Fruit fly (Drosophila melanogaster) whole organism, embryonic: ENCODE measurements around the gene CG17202.
A peak's percentile ranks its signal among the peaks of the same experiment; 100 is the strongest.

Experiments used
- Abd-B ChIP-seq: fragments of 200-800 bp; sonication (Bioruptor generic); optimal IDR thresholded peaks from 2 replicates; lab custom pipeline; 2018; ENCODE audit warnings: missing biosample characterization, mild to moderate bottlenecking, missing genetic modification characterization, moderate library complexity
- CG10209 ChIP-seq: fragments of 200-800 bp; sonication (Bioruptor generic); optimal IDR thresholded peaks from 3 replicates; lab custom pipeline; 2017; ENCODE audit warnings: missing biosample characterization, mild to moderate bottlenecking, missing genetic modification characterization, missing genetic modification reagents
- CG11560 ChIP-seq: fragments of 200-800 bp; sonication (Bioruptor generic); IDR thresholded peaks from 3 replicates; pipeline ENCODE4 v1.3.6; 2022; ENCODE audit warnings: missing biosample characterization, missing genetic modification characterization
- CG12071 ChIP-seq: fragments of 200-800 bp; sonication (Bioruptor generic); optimal IDR thresholded peaks from 3 replicates; lab custom pipeline; 2018; ENCODE audit warnings: missing biosample characterization, mild to moderate bottlenecking, missing genetic modification characterization
- CG12236 ChIP-seq: fragments of 200-800 bp; sonication (Bioruptor generic); optimal IDR thresholded peaks from 2 replicates; lab custom pipeline; 2016; ENCODE audit warnings: missing biosample characterization, missing genetic modification characterization
- CG13775 ChIP-seq: fragments of 200-800 bp; sonication (Bioruptor generic); optimal IDR thresholded peaks from 3 replicates; lab custom pipeline; 2017; ENCODE audit warnings: missing biosample characterization, mild to moderate bottlenecking, missing genetic modification characterization
- CG1529 ChIP-seq: fragments of 200-800 bp; sonication (Bioruptor generic); optimal IDR thresholded peaks from 3 replicates; lab custom pipeline; 2018; ENCODE audit warnings: missing biosample characterization, missing genetic modification characterization
- CG15696 ChIP-seq: fragments of 200-800 bp; sonication (Bioruptor generic); optimal IDR thresholded peaks from 2 replicates; lab custom pipeline; 2019; ENCODE audit warnings: missing biosample characterization, mild to moderate bottlenecking, missing genetic modification characterization, moderate library complexity
- CG16815 ChIP-seq: fragments of 200-800 bp; sonication (Bioruptor generic); optimal IDR thresholded peaks from 3 replicates; lab custom pipeline; 2017; ENCODE audit warnings: missing biosample characterization, mild to moderate bottlenecking, missing genetic modification characterization
- CG1832 ChIP-seq: fragments of 200-800 bp; sonication (Bioruptor generic); optimal IDR thresholded peaks from 2 replicates; lab custom pipeline; 2017; ENCODE audit warnings: missing biosample characterization, mild to moderate bottlenecking, missing genetic modification characterization, inconsistent platforms
- CG2116 ChIP-seq: fragments of 200-800 bp; sonication (Bioruptor generic); optimal IDR thresholded peaks from 3 replicates; lab custom pipeline; 2018; ENCODE audit warnings: missing biosample characterization, mild to moderate bottlenecking, missing genetic modification characterization
- CG2120 ChIP-seq: fragments of 200-800 bp; sonication (Bioruptor generic); optimal IDR thresholded peaks from 3 replicates; lab custom pipeline; 2016; ENCODE audit warnings: missing biosample characterization, missing genetic modification characterization
- CG7271 ChIP-seq: fragments of 200-800 bp; sonication (Bioruptor generic); optimal IDR thresholded peaks from 2 replicates; lab custom pipeline; 2018; ENCODE audit warnings: missing biosample characterization, mild to moderate bottlenecking, missing genetic modification characterization, moderate library complexity
- CG8290 ChIP-seq, 3 experiments: fragments of 200-800 bp; sonication (Bioruptor generic); optimal IDR thresholded peaks; 2 replicates each; lab custom pipeline; 2016 to 2019; ENCODE audit warnings: missing biosample characterization in 3 of 3, missing genetic modification characterization in 3 of 3, mild to moderate bottlenecking in 2 of 3, moderate library complexity in 1 of 3
- CG9437 ChIP-seq: fragments of 200-800 bp; sonication (Bioruptor generic); optimal IDR thresholded peaks from 2 replicates; lab custom pipeline; 2018; ENCODE audit warnings: missing biosample characterization, mild to moderate bottlenecking, missing genetic modification characterization
- D19B ChIP-seq: fragments of 200-800 bp; sonication (Bioruptor generic); optimal IDR thresholded peaks from 2 replicates; lab custom pipeline; 2017; ENCODE audit warnings: missing biosample characterization, mild to moderate bottlenecking, missing genetic modification characterization
- Dad ChIP-seq: fragments of 200-800 bp; sonication (Bioruptor generic); optimal IDR thresholded peaks from 3 replicates; lab custom pipeline; 2016; ENCODE audit warnings: missing biosample characterization, missing genetic modification characterization
- Dbx ChIP-seq: fragments of 200-800 bp; sonication (Bioruptor generic); IDR thresholded peaks from 3 replicates; pipeline ENCODE4 v1.3.6; 2022; ENCODE audit warnings: missing biosample characterization, missing genetic modification characterization
- Dip3 ChIP-seq: fragments of 200-800 bp; sonication (Bioruptor generic); optimal IDR thresholded peaks from 3 replicates; lab custom pipeline; 2016; ENCODE audit warnings: missing biosample characterization, missing genetic modification characterization
- Dref ChIP-seq: fragments of 200-800 bp; sonication (Bioruptor generic); IDR thresholded peaks from 2 replicates; pipeline ENCODE4 v1.3.6; 2022; ENCODE audit warnings: missing biosample characterization, missing genetic modification characterization
- Ets97D ChIP-seq: fragments of 200-800 bp; sonication (Bioruptor generic); optimal IDR thresholded peaks from 3 replicates; lab custom pipeline; 2016; ENCODE audit warnings: missing biosample characterization, missing genetic modification characterization
- Fer1 ChIP-seq: fragments of 200-800 bp; sonication (Bioruptor generic); optimal IDR thresholded peaks from 2 replicates; lab custom pipeline; 2017; ENCODE audit warnings: missing biosample characterization, mild to moderate bottlenecking, missing genetic modification characterization
- Gsc ChIP-seq: fragments of 200-800 bp; sonication (Bioruptor generic); IDR thresholded peaks from 2 replicates; pipeline ENCODE4 v1.3.6; 2022; ENCODE audit warnings: missing biosample characterization, missing genetic modification characterization
- HLHmδ ChIP-seq: fragments of 200-800 bp; sonication (Bioruptor generic); optimal IDR thresholded peaks from 2 replicates; lab custom pipeline; 2018; ENCODE audit warnings: missing biosample characterization, mild to moderate bottlenecking, missing genetic modification characterization, moderate library complexity
- Hey ChIP-seq: fragments of 200-800 bp; sonication (Bioruptor generic); optimal IDR thresholded peaks from 3 replicates; lab custom pipeline; 2018; ENCODE audit warnings: missing biosample characterization, mild to moderate bottlenecking, missing genetic modification characterization
- Hmr ChIP-seq: fragments of 200-800 bp; sonication (Bioruptor generic); optimal IDR thresholded peaks from 3 replicates; lab custom pipeline; 2017; ENCODE audit warnings: mild to moderate bottlenecking, missing biosample characterization, missing genetic modification reagents, missing genetic modification characterization
- Meics ChIP-seq: fragments of 200-800 bp; sonication (Bioruptor generic); optimal IDR thresholded peaks from 2 replicates; lab custom pipeline; 2017; ENCODE audit warnings: missing biosample characterization, mild to moderate bottlenecking, missing genetic modification characterization
- NK7.1 ChIP-seq: fragments of 200-800 bp; sonication (Bioruptor generic); optimal IDR thresholded peaks from 3 replicates; lab custom pipeline; 2016; ENCODE audit warnings: missing biosample characterization, missing genetic modification characterization
- Nf-YB ChIP-seq: fragments of 200-800 bp; sonication (Bioruptor generic); optimal IDR thresholded peaks from 3 replicates; lab custom pipeline; 2019; ENCODE audit warnings: missing biosample characterization, mild to moderate bottlenecking, missing genetic modification characterization, moderate library complexity
- Sry-β ChIP-seq: fragments of 200-800 bp; sonication (Bioruptor generic); optimal IDR thresholded peaks from 2 replicates; lab custom pipeline; 2018; ENCODE audit warnings: missing biosample characterization, mild to moderate bottlenecking, missing genetic modification characterization, moderate library complexity
- Stat92E ChIP-seq, 3 experiments: fragments of >200 bp in 2 of 3; fragments of 200-800 bp in 1 of 3; sonication (Bioruptor generic) in 1 of 3; optimal IDR thresholded peaks; 2 replicates each; lab custom pipeline; 2017 to 2019; ENCODE audit warnings: missing biosample characterization in 3 of 3, missing genetic modification characterization in 3 of 3, mild to moderate bottlenecking in 1 of 3, moderate library complexity in 1 of 3
- aop ChIP-seq: fragments of 200-800 bp; sonication (Bioruptor generic); IDR thresholded peaks from 2 replicates; pipeline ENCODE4 v1.3.6; 2022; ENCODE audit warnings: missing biosample characterization, missing genetic modification characterization
- bowl ChIP-seq: fragments of 200-800 bp; sonication (Bioruptor generic); IDR thresholded peaks from 2 replicates; pipeline ENCODE4 v1.3.6; 2022; ENCODE audit warnings: missing biosample characterization, missing genetic modification characterization
- cad ChIP-seq: fragments of >200 bp; optimal IDR thresholded peaks from 2 replicates; lab custom pipeline; 2017; ENCODE audit warnings: missing biosample characterization, missing genetic modification characterization
- cas ChIP-seq: fragments of 200-800 bp; sonication (Bioruptor generic); IDR thresholded peaks from 2 replicates; pipeline ENCODE4 v1.3.6; 2022; ENCODE audit warnings: missing biosample characterization, missing genetic modification characterization
- dan ChIP-seq: fragments of 200-800 bp; sonication (Bioruptor generic); IDR thresholded peaks from 2 replicates; pipeline ENCODE4 v1.3.6; 2022; ENCODE audit warnings: missing biosample characterization, missing genetic modification characterization
- dysf ChIP-seq: fragments of 200-800 bp; sonication (Bioruptor generic); IDR thresholded peaks from 3 replicates; pipeline ENCODE4 v1.3.6; 2022; ENCODE audit warnings: missing biosample characterization, missing genetic modification characterization
- hkb ChIP-seq, 2 experiments: fragments of 200-800 bp in 1 of 2; fragments of >200 bp in 1 of 2; sonication (Bioruptor generic) in 1 of 2; IDR thresholded peaks in 1 of 2; optimal IDR thresholded peaks in 1 of 2; 2 replicates each; pipeline versions ENCODE4 v1.3.6 to Lab custom; 2017 to 2022; ENCODE audit warnings: missing biosample characterization in 1 of 2, missing genetic modification characterization in 1 of 2
- onecut ChIP-seq: fragments of 200-800 bp; sonication (Bioruptor generic); IDR thresholded peaks from 2 replicates; pipeline ENCODE4 v1.3.6; 2022; ENCODE audit warnings: missing biosample characterization, missing genetic modification characterization
- prd ChIP-seq, 3 experiments: fragments of >200 bp in 2 of 3; fragments of 200-800 bp in 1 of 3; sonication (Bioruptor generic) in 1 of 3; optimal IDR thresholded peaks in 2 of 3; IDR thresholded peaks in 1 of 3; 2 replicates in 2 of 3; 3 replicates in 1 of 3; pipeline versions ENCODE4 v1.3.6 to Lab custom; 2017 to 2022; ENCODE audit warnings: missing biosample characterization in 1 of 3, missing genetic modification characterization in 1 of 3
- pum ChIP-seq: fragments of 200-800 bp; sonication (Bioruptor generic); optimal IDR thresholded peaks from 2 replicates; lab custom pipeline; 2016; ENCODE audit warnings: missing biosample characterization, missing genetic modification characterization
- tap ChIP-seq: fragments of 200-800 bp; optimal IDR thresholded peaks from 3 replicates; lab custom pipeline; 2019; ENCODE audit warnings: missing biosample characterization, mild to moderate bottlenecking, missing genetic modification characterization, moderate library complexity
- tll ChIP-seq, 2 experiments: fragments of 200-800 bp in 1 of 2; fragments of >200 bp in 1 of 2; sonication (Bioruptor generic) in 1 of 2; optimal IDR thresholded peaks; 2 replicates each; lab custom pipeline; 2017 to 2019; ENCODE audit warnings: missing biosample characterization in 2 of 2, missing genetic modification characterization in 2 of 2, mild to moderate bottlenecking in 1 of 2, moderate library complexity in 1 of 2
- twi ChIP-seq: fragments of 200-800 bp; optimal IDR thresholded peaks from 2 replicates; lab custom pipeline; 2019; ENCODE audit warnings: missing biosample characterization, mild to moderate bottlenecking, missing genetic modification characterization, moderate library complexity
- vnd ChIP-seq: fragments of 200-800 bp; sonication (Bioruptor generic); IDR thresholded peaks from 3 replicates; pipeline ENCODE4 v1.3.6; 2022; ENCODE audit warnings: missing biosample characterization, missing genetic modification characterization; ENCODE audit not compliant: partially characterized antibody
- wdn ChIP-seq: fragments of 200-800 bp; sonication (Bioruptor generic); IDR thresholded peaks from 2 replicates; pipeline ENCODE4 v1.3.6; 2022; ENCODE audit warnings: missing biosample characterization, missing genetic modification characterization

CG17202 gene

DNA sequence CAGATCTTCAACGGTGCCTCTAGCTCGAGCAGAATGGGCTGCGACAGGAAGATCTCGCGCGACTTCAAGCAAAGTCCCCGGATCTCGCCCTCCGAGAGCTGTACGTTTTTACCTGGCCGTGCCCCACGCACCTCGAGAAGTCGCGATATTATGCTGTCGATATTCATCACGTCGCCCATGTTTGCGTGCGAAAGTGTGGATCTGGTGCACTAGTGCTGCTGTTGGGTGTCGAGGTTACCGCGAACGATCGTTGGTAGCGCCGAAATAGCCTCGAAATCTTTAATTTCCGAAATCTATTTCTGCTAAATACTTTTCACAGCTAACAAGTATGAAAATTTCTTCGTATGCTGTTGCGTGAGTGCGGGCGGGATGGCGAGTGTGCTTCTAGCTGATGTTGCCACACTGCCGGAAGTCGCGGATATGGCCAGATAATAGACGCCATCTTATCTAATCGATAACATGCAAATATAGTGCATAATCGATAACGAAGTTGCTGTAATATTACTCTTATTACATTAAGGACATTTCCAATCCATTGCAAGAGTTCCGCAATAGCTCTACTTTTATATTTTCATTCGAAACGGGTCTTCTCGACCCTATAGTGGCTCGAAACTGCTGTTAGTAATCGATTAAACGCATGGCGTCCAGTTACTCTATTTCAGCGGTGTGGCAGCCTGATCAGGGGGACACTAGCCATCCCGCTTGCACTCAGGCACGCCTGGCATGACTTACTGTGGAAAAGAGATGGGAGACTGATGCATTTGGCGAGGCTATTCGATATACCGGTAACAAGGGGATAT, 3.1 kb downstream of the CG17202 start, which contains the start of gene Pp1-87B (continued):
- TF ChIP-seq CG13775 (GFP tag; lab: Kevin White, UChicago) (peak; percentile 34), Dad (GFP tag; lab: Kevin White, UChicago) (no peak), cas (GFP tag; lab: Robert Waterston, UW) (no peak), CG2116 (GFP tag; lab: Kevin White, UChicago) (peak; percentile 66), CG1529 (GFP tag; lab: Kevin White, UChicago) (no peak), CG12071 (GFP tag; lab: Kevin White, UChicago) (no peak), onecut (no peak), CG16815 (no peak), Meics (GFP tag; lab: Kevin White, UChicago) (peak; percentile 56), Fer1 (GFP tag; lab: Kevin White, UChicago) (peak; percentile 14), Dip3 (GFP tag; lab: Kevin White, UChicago) (peak; percentile 10), Stat92E (GFP tag; optimal IDR thresholded peaks at IDR 0.05; lab: Kevin White, UChicago) (peak in 1 of 3 experiments; percentile 16), D19B (GFP tag; lab: Kevin White, UChicago) (no peak), Abd-B (GFP tag; lab: Kevin White, UChicago) (peak; percentile 30), tap (tag; lab: Kevin White, UChicago) (no peak), wdn (GFP tag; lab: Robert Waterston, UW) (no peak), tll (GFP tag; optimal IDR thresholded peaks at IDR 0.05; lab: Kevin White, UChicago) (peak; percentile 40 to 98), NK7.1 (GFP tag; lab: Kevin White, UChicago) (no peak), CG7271 (no peak), CG9437 (GFP tag; lab: Kevin White, UChicago) (peak; percentile 37), Dref (peak; percentile 66), HLHmδ (GFP tag; lab: Kevin White, UChicago) (peak; percentile 61), bowl (no peak), prd (optimal IDR thresholded peaks at IDR 0.05; lab: Kevin White, UChicago) (no peak), prd (GFP tag; IDR thresholded peaks at IDR 0.05; lab: Robert Waterston, UW) (peak; percentile 22; the same call in 1 of the 3 replicates), Ets97D (peak; percentile 94), Hey (tag; lab: Kevin White, UChicago) (no peak), CG15696 (no peak), CG10209 (peak; percentile 18), cad (GFP tag; lab: Kevin White, UChicago) (no peak), Gsc (no peak), dysf (GFP tag; lab: Robert Waterston, UW) (0 out of 3 replicates have a peak, but pooled peaks have one; percentile 7), CG11560 (peak; percentile 100), CG1832 (GFP tag; lab: Kevin White, UChicago) (peak; percentile 95), pum (GFP tag; lab: Kevin White, UChicago) (peak; percentile 37), Dbx (GFP tag; lab: Robert Waterston, UW) (no peak), CG8290 (GFP tag; optimal IDR thresholded peaks at IDR 0.05; lab: Kevin White, UChicago) (peak; percentile 39), CG8290 (tag; optimal IDR thresholded peaks at IDR 0.05; lab: Kevin White, UChicago) (peak in 1 of 2 experiments; percentile 46), twi (peak; percentile 28), CG12236 (GFP tag; lab: Kevin White, UChicago) (no peak), dan (no peak), Hmr (peak; percentile 32), hkb (optimal IDR thresholded peaks at IDR 0.05; lab: Kevin White, UChicago) (peak; percentile 92), hkb (GFP tag; IDR thresholded peaks at IDR 0.05; lab: Robert Waterston, UW) (no peak), aop (GFP tag; lab: Robert Waterston, UW) (no peak), Sry-β (GFP tag; lab: Kevin White, UChicago) (no peak), Nf-YB (GFP tag; lab: Kevin White, UChicago) (peak; percentile 13), vnd (GFP tag; lab: Robert Waterston, UW) (peak; percentile 56; the same call in 2 of the 3 replicates), CG2120 (GFP tag; lab: Kevin White, UChicago) (peak; percentile 7)
